Worm (Caenorhabditis elegans) whole organism, L1 larva: ENCODE results near the gene git-1.

Experiments
- C16A3.4 ChIP-seq: fragments of 150-350 bp; optimal IDR thresholded peaks from 2 replicates; lab custom pipeline; 2014; ENCODE audit warnings: missing biosample characterization, missing genetic modification characterization
- F16B12.6 ChIP-seq: fragments of 150-350 bp; optimal IDR thresholded peaks from 2 replicates; lab custom pipeline; 2014; ENCODE audit warnings: missing biosample characterization, missing genetic modification characterization
- ama-1 ChIP-seq: fragments of 150-350 bp; optimal IDR thresholded peaks from 2 replicates; lab custom pipeline; 2014
- blmp-1 ChIP-seq: fragments of 150-350 bp; optimal IDR thresholded peaks from 2 replicates; lab custom pipeline; 2014; ENCODE audit warnings: missing biosample characterization, missing genetic modification characterization
- ceh-82 ChIP-seq, 3 experiments: fragments of 150-350 bp in 1 of 3; sonication (generic microtip) in 2 of 3; optimal IDR thresholded peaks; 2 replicates each; lab custom pipeline; 2014 to 2017; ENCODE audit warnings: missing biosample characterization in 3 of 3, missing genetic modification characterization in 3 of 3
- ceh-88 ChIP-seq: fragments of 200-800 bp; sonication (Bioruptor generic); IDR thresholded peaks from 2 replicates; pipeline ENCODE4 v1.3.6; 2022; ENCODE audit warnings: missing genetic modification characterization, missing compliant biosample characterization
- dpl-1 ChIP-seq, 3 experiments: fragments of 150-350 bp in 2 of 3; sonication (generic microtip) in 1 of 3; optimal IDR thresholded peaks; 2 replicates each; lab custom pipeline; 2014 to 2017; ENCODE audit warnings: missing biosample characterization in 3 of 3, missing genetic modification characterization in 3 of 3, missing genetic modification reagents in 3 of 3
- efl-1 ChIP-seq, 4 experiments: fragments of 150-350 bp; optimal IDR thresholded peaks in 3 of 4; peaks in 1 of 4; 1 replicate in 1 of 4; 2 replicates in 3 of 4; lab custom pipeline; 2014; ENCODE audit warnings: missing biosample characterization in 2 of 4, missing genetic modification characterization in 2 of 4, missing genetic modification reagents in 2 of 4
- efl-3 ChIP-seq: fragments of 200-800 bp; sonication (Bioruptor generic); optimal IDR thresholded peaks from 2 replicates; lab custom pipeline; 2018; ENCODE audit warnings: mild to moderate bottlenecking, missing genetic modification characterization, missing compliant biosample characterization
- egl-13 ChIP-seq: sonication (generic microtip); optimal IDR thresholded peaks from 2 replicates; lab custom pipeline; 2016; ENCODE audit warnings: missing genotype, missing genetic modification reagents, missing genetic modification characterization, missing compliant biosample characterization
- elt-2 ChIP-seq: sonication (generic microtip); optimal IDR thresholded peaks from 2 replicates; lab custom pipeline; 2016; ENCODE audit warnings: missing genetic modification characterization, mild to moderate bottlenecking, inconsistent platforms, missing compliant biosample characterization, missing genetic modification reagents
- elt-3 ChIP-seq, 6 experiments: fragments of 150-350 bp in 1 of 6; sonication (generic microtip); optimal IDR thresholded peaks; 2 replicates each; lab custom pipeline; 2017 to 2018; ENCODE audit warnings: missing biosample characterization in 6 of 6, missing genetic modification characterization in 6 of 6, inconsistent platforms in 1 of 6
- fkh-8 ChIP-seq: sonication (generic microtip); optimal IDR thresholded peaks from 2 replicates; lab custom pipeline; 2016; ENCODE audit warnings: mild to moderate bottlenecking, missing genetic modification characterization, missing compliant biosample characterization
- grh-1 ChIP-seq: fragments of 200-800 bp; sonication (Bioruptor generic); IDR thresholded peaks from 2 replicates; pipeline ENCODE4 v1.3.6; 2022; ENCODE audit warnings: missing genetic modification reagents, missing genetic modification characterization, missing compliant biosample characterization
- hpl-2 ChIP-seq: fragments of 150-350 bp; optimal IDR thresholded peaks from 2 replicates; lab custom pipeline; 2014; ENCODE audit warnings: missing biosample characterization, missing genetic modification reagents, missing genetic modification characterization
- jun-1 ChIP-seq: fragments of 150-350 bp; optimal IDR thresholded peaks from 2 replicates; lab custom pipeline; 2014; ENCODE audit warnings: missing biosample characterization, missing genetic modification reagents, missing genetic modification characterization
- lin-14 ChIP-seq: fragments of 200-800 bp; sonication (Bioruptor generic); optimal IDR thresholded peaks from 2 replicates; lab custom pipeline; 2018; ENCODE audit warnings: mild to moderate bottlenecking, missing genetic modification characterization, moderate library complexity, missing compliant biosample characterization
- lin-15B ChIP-seq: fragments of 150-350 bp; sonication (generic microtip); optimal IDR thresholded peaks from 3 replicates; lab custom pipeline; 2014; ENCODE audit warnings: missing biosample characterization, missing genetic modification characterization
- lin-35 ChIP-seq, 2 experiments: fragments of 150-350 bp; optimal IDR thresholded peaks; 2 replicates each; lab custom pipeline; 2014; ENCODE audit warnings: missing biosample characterization in 2 of 2, missing genetic modification characterization in 2 of 2, missing genetic modification reagents in 2 of 2
- lin-39 ChIP-seq: fragments of 150-350 bp; optimal IDR thresholded peaks from 2 replicates; lab custom pipeline; 2014; ENCODE audit warnings: missing biosample characterization, missing genetic modification reagents, missing genetic modification characterization
- lsy-2 ChIP-seq, 2 experiments: fragments of 150-350 bp; optimal IDR thresholded peaks; 2 replicates each; lab custom pipeline; 2014; ENCODE audit warnings: missing biosample characterization in 2 of 2, missing genetic modification characterization in 2 of 2
- mab-9 ChIP-seq: fragments of 200-800 bp; sonication (Bioruptor generic); IDR thresholded peaks from 2 replicates; pipeline ENCODE4 v1.3.6; 2022; ENCODE audit warnings: missing genetic modification reagents, missing genetic modification characterization, missing compliant biosample characterization
- mdl-1 ChIP-seq, 2 experiments: fragments of 150-350 bp; optimal IDR thresholded peaks; 2 replicates each; lab custom pipeline; 2014 to 2017; ENCODE audit warnings: missing biosample characterization in 2 of 2, missing genetic modification characterization in 2 of 2, inconsistent platforms in 1 of 2
- mep-1 ChIP-seq: fragments of 150-350 bp; optimal IDR thresholded peaks from 2 replicates; lab custom pipeline; 2014; ENCODE audit warnings: missing biosample characterization, missing genetic modification characterization
- nhr-12 ChIP-seq: sonication (generic microtip); optimal IDR thresholded peaks from 2 replicates; lab custom pipeline; 2017; ENCODE audit warnings: missing biosample characterization, missing genetic modification characterization
- nhr-19 ChIP-seq: fragments of 200-800 bp; sonication (Bioruptor generic); conservative IDR thresholded peaks from 2 replicates; pipeline ENCODE4 v1.3.6; 2022; ENCODE audit warnings: missing genetic modification characterization, missing compliant biosample characterization
- nhr-20 ChIP-seq: sonication (generic microtip); optimal IDR thresholded peaks from 2 replicates; lab custom pipeline; 2016; ENCODE audit warnings: mild to moderate bottlenecking, missing genetic modification characterization, missing compliant biosample characterization
- nhr-237 ChIP-seq: fragments of 150-350 bp; optimal IDR thresholded peaks from 2 replicates; lab custom pipeline; 2014; ENCODE audit warnings: missing biosample characterization, missing genetic modification characterization
- nhr-47 ChIP-seq: sonication (generic microtip); optimal IDR thresholded peaks from 2 replicates; lab custom pipeline; 2016; ENCODE audit warnings: mild to moderate bottlenecking, missing genetic modification characterization, moderate library complexity, missing compliant biosample characterization
- nhr-71 ChIP-seq: sonication (generic microtip); optimal IDR thresholded peaks from 2 replicates; lab custom pipeline; 2016; ENCODE audit warnings: mild to moderate bottlenecking, missing genetic modification characterization, moderate library complexity, missing compliant biosample characterization
- nhr-76 ChIP-seq: sonication (generic microtip); optimal IDR thresholded peaks from 2 replicates; lab custom pipeline; 2017; ENCODE audit warnings: missing biosample characterization, missing genetic modification characterization
- nhr-77 ChIP-seq: fragments of 150-350 bp; optimal IDR thresholded peaks from 2 replicates; lab custom pipeline; 2014; ENCODE audit warnings: missing biosample characterization, missing genetic modification characterization
- nhr-84 ChIP-seq: sonication (generic microtip); optimal IDR thresholded peaks from 2 replicates; lab custom pipeline; 2017; ENCODE audit warnings: missing biosample characterization, missing genetic modification characterization
- nhr-90 ChIP-seq: sonication (generic microtip); optimal IDR thresholded peaks from 2 replicates; lab custom pipeline; 2016; ENCODE audit warnings: mild to moderate bottlenecking, missing genetic modification characterization, missing compliant biosample characterization; ENCODE audit not compliant: poor library complexity
- pax-3 ChIP-seq: fragments of 200-800 bp; sonication (Bioruptor generic); optimal IDR thresholded peaks from 2 replicates; lab custom pipeline; 2018; ENCODE audit warnings: mild to moderate bottlenecking, missing genetic modification characterization, moderate library complexity, missing compliant biosample characterization
- rnt-1 ChIP-seq: sonication (generic microtip); optimal IDR thresholded peaks from 2 replicates; lab custom pipeline; 2016; ENCODE audit warnings: mild to moderate bottlenecking, missing genetic modification characterization, moderate library complexity, missing compliant biosample characterization
- skn-1 ChIP-seq: fragments of 150-350 bp; optimal IDR thresholded peaks from 2 replicates; lab custom pipeline; 2014; ENCODE audit warnings: missing biosample characterization, missing genetic modification characterization
- snu-23 ChIP-seq: sonication (generic microtip); optimal IDR thresholded peaks from 2 replicates; lab custom pipeline; 2016; ENCODE audit warnings: missing genetic modification characterization, missing compliant biosample characterization
- sup-37 ChIP-seq: fragments of 200-800 bp; sonication (Bioruptor generic); optimal IDR thresholded peaks from 2 replicates; lab custom pipeline; 2018; ENCODE audit warnings: mild to moderate bottlenecking, missing genetic modification characterization, missing compliant biosample characterization
- swsn-7 ChIP-seq: sonication (generic microtip); optimal IDR thresholded peaks from 2 replicates; lab custom pipeline; 2016; ENCODE audit warnings: missing genetic modification characterization, missing compliant biosample characterization
- tbx-2 ChIP-seq: sonication (generic microtip); optimal IDR thresholded peaks from 2 replicates; lab custom pipeline; 2016; ENCODE audit warnings: missing genetic modification characterization, missing compliant biosample characterization
- tlp-1 ChIP-seq: fragments of 150-350 bp; optimal IDR thresholded peaks from 2 replicates; lab custom pipeline; 2014; ENCODE audit warnings: missing biosample characterization, missing genetic modification characterization
- unc-130 ChIP-seq: fragments of 150-350 bp; optimal IDR thresholded peaks from 2 replicates; lab custom pipeline; 2017; ENCODE audit warnings: missing biosample characterization, missing genetic modification characterization, inconsistent platforms
- unc-62 ChIP-seq: fragments of 150-350 bp; optimal IDR thresholded peaks from 2 replicates; lab custom pipeline; 2014; ENCODE audit warnings: missing biosample characterization, missing genetic modification reagents, missing genetic modification characterization
- vab-15 ChIP-seq: sonication (generic microtip); optimal IDR thresholded peaks from 2 replicates; lab custom pipeline; 2017; ENCODE audit warnings: missing genotype, mild to moderate bottlenecking, missing genetic modification characterization, missing compliant biosample characterization
- xbp-1 ChIP-seq: sonication (generic microtip); optimal IDR thresholded peaks from 2 replicates; lab custom pipeline; 2016; ENCODE audit warnings: missing genetic modification characterization, missing compliant biosample characterization
- zip-4 ChIP-seq: fragments of 200-800 bp; sonication (Bioruptor generic); optimal IDR thresholded peaks from 2 replicates; lab custom pipeline; 2018; ENCODE audit warnings: mild to moderate bottlenecking, missing genetic modification characterization, moderate library complexity, missing compliant biosample characterization

Gene git-1

DNA sequence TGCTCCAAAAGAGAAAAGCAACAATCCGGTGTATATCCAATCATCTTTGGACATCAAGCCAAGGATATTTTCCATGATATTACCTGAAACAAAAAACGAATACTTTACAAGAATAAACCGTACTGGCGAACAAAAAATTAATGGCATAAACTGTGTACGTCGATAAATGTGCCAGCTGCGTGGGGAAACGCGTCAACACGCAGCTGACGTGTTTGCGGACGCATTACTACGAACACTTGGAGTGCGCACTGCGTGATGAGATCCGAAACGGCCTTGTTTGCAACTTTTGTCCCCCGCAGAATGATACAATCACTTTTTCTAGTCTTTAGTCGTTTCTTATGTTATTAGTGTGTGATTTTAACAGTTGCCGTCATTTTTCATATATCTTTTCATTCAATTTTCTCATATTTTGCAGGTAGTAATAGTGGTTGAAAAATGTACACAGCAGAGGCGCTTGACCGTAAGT lies at the start of gene git-1, which contains the start of gene mboa-7:
TSS of gene git-1 (plus strand) at position 416 of the 466 bp plus-strand sequence.
TSS of gene mboa-7 (minus strand) at position 83 of the 466 bp plus-strand sequence.
- peak; percentile 42; the same call in 1 of the 2 replicates for TF ChIP-seq grh-1 (GFP tag; lab: Robert Waterston, UW)
- TF ChIP-seq lin-39, result no peak
- TF ChIP-seq nhr-237 (tag; lab: Kevin White, UChicago), result no peak
- peak; percentile 66 for TF ChIP-seq unc-130
- TF ChIP-seq nhr-90 (tag; lab: Kevin White, UChicago), result peak; percentile 51
- TF ChIP-seq tbx-2, result peak; percentile 65
- no peak for TF ChIP-seq sup-37
- peak; percentile 3 for TF ChIP-seq pax-3
- TF ChIP-seq tlp-1 (tag; lab: Kevin White, UChicago), result no peak
- TF ChIP-seq snu-23 (GFP tag; lab: Kevin White, UChicago), result peak; percentile 79
- peak; percentile 63 for TF ChIP-seq nhr-47 (tag; lab: Kevin White, UChicago)
- TF ChIP-seq ceh-82 (tag; optimal IDR thresholded peaks at IDR 0.05; lab: Kevin White, UChicago), result peak in 1 of 3 experiments; percentile 61
- TF ChIP-seq fkh-8 (tag; lab: Kevin White, UChicago), result peak; percentile 17
- peak; percentile 15 for TF ChIP-seq vab-15 (tag; lab: Kevin White, UChicago)
- TF ChIP-seq efl-1 (optimal IDR thresholded peaks at IDR 0.05; lab: Kevin White, UChicago), result peak; percentile 42 to 49
- TF ChIP-seq efl-1 (GFP tag; optimal IDR thresholded peaks at IDR 0.05 in 1 of 2; lab: Kevin White, UChicago), result peak; percentile 12 to 92
- TF ChIP-seq skn-1 (tag; lab: Kevin White, UChicago), result peak; percentile 37
- peak; percentile 55 for TF ChIP-seq nhr-19 (GFP tag; lab: Robert Waterston, UW)
- peak; percentile 11; the same call in 1 of the 2 replicates for TF ChIP-seq ceh-88 (GFP tag; lab: Robert Waterston, UW)
- TF ChIP-seq jun-1, result no peak
- TF ChIP-seq F16B12.6, result peak; percentile 25
- peak; percentile 73 for TF ChIP-seq blmp-1 (tag; lab: Kevin White, UChicago)
- TF ChIP-seq lin-14 (GFP tag; lab: Kevin White, UChicago), result peak; percentile 92
- TF ChIP-seq mep-1 (tag; lab: Kevin White, UChicago), result peak; percentile 55
- peak; percentile 86 for TF ChIP-seq nhr-20 (tag; lab: Kevin White, UChicago)
- no peak for TF ChIP-seq mab-9 (GFP tag; lab: Robert Waterston, UW)
- peak; percentile 42 to 81 for TF ChIP-seq lin-35 (GFP tag; optimal IDR thresholded peaks at IDR 0.05; lab: Kevin White, UChicago)
- peak; percentile 66 to 73 for TF ChIP-seq lsy-2 (tag; optimal IDR thresholded peaks at IDR 0.05; lab: Kevin White, UChicago)
- TF ChIP-seq nhr-76, result no peak
- TF ChIP-seq egl-13 (tag; lab: Kevin White, UChicago), result no peak
- peak; percentile 65 for TF ChIP-seq hpl-2 (GFP tag; lab: Kevin White, UChicago)
- peak; percentile 45 for TF ChIP-seq xbp-1 (tag; lab: Kevin White, UChicago)
- TF ChIP-seq nhr-71 (tag; lab: Kevin White, UChicago), result peak; percentile 74
- peak; percentile 45 for TF ChIP-seq nhr-77 (tag; lab: Kevin White, UChicago)
- TF ChIP-seq swsn-7 (tag; lab: Kevin White, UChicago), result peak; percentile 61
- peak in 3 of 6 experiments; percentile 30 to 74 (median 57) for TF ChIP-seq elt-3 (tag; optimal IDR thresholded peaks at IDR 0.05; lab: Kevin White, UChicago)
- peak in 1 of 2 experiments; percentile 50 for TF ChIP-seq mdl-1 (tag; optimal IDR thresholded peaks at IDR 0.05; lab: Kevin White, UChicago)
- no peak for TF ChIP-seq nhr-12
- TF ChIP-seq rnt-1, result peak; percentile 77
- TF ChIP-seq dpl-1 (GFP tag; optimal IDR thresholded peaks at IDR 0.05; lab: Kevin White, UChicago), result peak; percentile 35 to 54 (median 54)
- TF ChIP-seq C16A3.4 (tag; lab: Kevin White, UChicago), result peak; percentile 71

- no peak for TF ChIP-seq elt-2 (tag; lab: Kevin White, UChicago)
- TF ChIP-seq lin-39, result no peak
- no peak for TF ChIP-seq efl-3 (GFP tag; lab: Kevin White, UChicago)
- no peak for TF ChIP-seq nhr-47 (tag; lab: Kevin White, UChicago)
- no peak for TF ChIP-seq nhr-84
- no peak for TF ChIP-seq snu-23 (GFP tag; lab: Kevin White, UChicago)
- TF ChIP-seq zip-4 (GFP tag; lab: Kevin White, UChicago), result no peak
- TF ChIP-seq lin-15B (tag; lab: Kevin White, UChicago), result no peak
- TF ChIP-seq pax-3, result no peak
- TF ChIP-seq tlp-1 (tag; lab: Kevin White, UChicago), result no peak
- TF ChIP-seq ama-1 (lab: Kevin White, UChicago), result no peak
- no peak for TF ChIP-seq unc-62 (GFP tag; lab: Kevin White, UChicago)
Observed at ce11 chrX:10474998-10475577, 49.6 kb upstream of the git-1 start, which contains the start of gene elt-4. elt-4 (plus strand) TSS chrX:10475527.
